Fruit fly (Drosophila melanogaster) whole organism, embryonic: ENCODE measurements around the gene CG14965.

Experiments
- Abd-B ChIP-seq: fragments of 200-800 bp; sonication (Bioruptor generic); optimal IDR thresholded peaks from 2 replicates; lab custom pipeline; 2018; ENCODE audit warnings: missing biosample characterization, mild to moderate bottlenecking, missing genetic modification characterization, moderate library complexity
- Bdp1 ChIP-seq: fragments of 200-800 bp; sonication (Bioruptor generic); optimal IDR thresholded peaks from 3 replicates; lab custom pipeline; 2016; ENCODE audit warnings: missing biosample characterization, missing genetic modification characterization
- CG1024 ChIP-seq: fragments of 200-800 bp; sonication (Bioruptor generic); IDR thresholded peaks from 2 replicates; pipeline ENCODE4 v1.3.6; 2022; ENCODE audit warnings: missing biosample characterization, missing genetic modification characterization
- CG15011 ChIP-seq: fragments of 200-800 bp; sonication (Bioruptor generic); optimal IDR thresholded peaks from 3 replicates; lab custom pipeline; 2018; ENCODE audit warnings: missing biosample characterization, mild to moderate bottlenecking, missing genetic modification characterization
- CG15073 ChIP-seq: fragments of 200-800 bp; sonication (Bioruptor generic); optimal IDR thresholded peaks from 2 replicates; lab custom pipeline; 2016; ENCODE audit warnings: missing biosample characterization, missing genetic modification characterization
- CG17829 ChIP-seq: fragments of 200-800 bp; optimal IDR thresholded peaks from 2 replicates; lab custom pipeline; 2019; ENCODE audit warnings: missing biosample characterization, mild to moderate bottlenecking, missing genetic modification characterization, moderate library complexity
- CG2116 ChIP-seq: fragments of 200-800 bp; sonication (Bioruptor generic); optimal IDR thresholded peaks from 3 replicates; lab custom pipeline; 2018; ENCODE audit warnings: missing biosample characterization, mild to moderate bottlenecking, missing genetic modification characterization
- CG2202 ChIP-seq: fragments of 200-800 bp; sonication (Bioruptor generic); optimal IDR thresholded peaks from 2 replicates; lab custom pipeline; 2018; ENCODE audit warnings: missing biosample characterization, mild to moderate bottlenecking, missing genetic modification characterization
- CG32772 ChIP-seq: fragments of 200-800 bp; sonication (Bioruptor generic); IDR thresholded peaks from 2 replicates; pipeline ENCODE4 v1.3.6; 2022; ENCODE audit warnings: missing biosample characterization, missing genetic modification characterization
- CG42726 ChIP-seq: fragments of 200-800 bp; sonication (Bioruptor generic); IDR thresholded peaks from 2 replicates; pipeline ENCODE4 v1.3.6; 2022; ENCODE audit warnings: missing biosample characterization, missing genetic modification characterization; ENCODE audit not compliant: partially characterized antibody
- CG4360 ChIP-seq: fragments of 200-800 bp; sonication (Bioruptor generic); IDR thresholded peaks from 2 replicates; pipeline ENCODE4 v1.3.6; 2022; ENCODE audit warnings: missing biosample characterization, missing genetic modification characterization
- CG4404 ChIP-seq: fragments of 200-800 bp; sonication (Bioruptor generic); IDR thresholded peaks from 2 replicates; pipeline ENCODE4 v1.3.6; 2022; ENCODE audit warnings: missing biosample characterization, missing genetic modification characterization
- CG4617 ChIP-seq: fragments of 200-800 bp; sonication (Bioruptor generic); optimal IDR thresholded peaks from 3 replicates; lab custom pipeline; 2016; ENCODE audit warnings: missing biosample characterization, missing genetic modification characterization, borderline replicate concordance
- CG7745 ChIP-seq: fragments of 200-800 bp; sonication (Bioruptor generic); optimal IDR thresholded peaks from 2 replicates; lab custom pipeline; 2018; ENCODE audit warnings: missing biosample characterization, mild to moderate bottlenecking, missing genetic modification characterization, moderate library complexity
- CHES-1-like ChIP-seq: fragments of 200-800 bp; sonication (Bioruptor generic); optimal IDR thresholded peaks from 2 replicates; lab custom pipeline; 2016; ENCODE audit warnings: missing biosample characterization, missing genetic modification characterization
- D19A ChIP-seq: fragments of 200-800 bp; optimal IDR thresholded peaks from 3 replicates; lab custom pipeline; 2019; ENCODE audit warnings: missing biosample characterization, mild to moderate bottlenecking, missing genetic modification characterization, moderate library complexity
- ERR ChIP-seq: fragments of 200-800 bp; sonication (Bioruptor generic); optimal IDR thresholded peaks from 2 replicates; lab custom pipeline; 2016; ENCODE audit warnings: missing biosample characterization, missing genetic modification characterization
- Eip74EF ChIP-seq, 2 experiments: fragments of 200-800 bp in 1 of 2; fragments of >200 bp in 1 of 2; sonication (Bioruptor generic) in 1 of 2; optimal IDR thresholded peaks; 2 replicates each; lab custom pipeline; 2017 to 2019; ENCODE audit warnings: missing biosample characterization in 2 of 2, missing genetic modification characterization in 2 of 2, mild to moderate bottlenecking in 1 of 2, moderate library complexity in 1 of 2
- HLHmδ ChIP-seq: fragments of 200-800 bp; sonication (Bioruptor generic); optimal IDR thresholded peaks from 2 replicates; lab custom pipeline; 2018; ENCODE audit warnings: missing biosample characterization, mild to moderate bottlenecking, missing genetic modification characterization, moderate library complexity
- Hand ChIP-seq: fragments of 200-800 bp; sonication (Bioruptor generic); optimal IDR thresholded peaks from 2 replicates; lab custom pipeline; 2017; ENCODE audit warnings: mild to moderate bottlenecking, missing biosample characterization, missing genetic modification reagents, missing genetic modification characterization
- Hr39 ChIP-seq: fragments of >200 bp; optimal IDR thresholded peaks from 2 replicates; lab custom pipeline; 2017
- Hr51 ChIP-seq, 2 experiments: fragments of 200-800 bp; sonication (Bioruptor generic); optimal IDR thresholded peaks; 2 replicates in 1 of 2; 3 replicates in 1 of 2; lab custom pipeline; 2016 to 2018; ENCODE audit warnings: missing biosample characterization in 2 of 2, missing genetic modification characterization in 2 of 2, mild to moderate bottlenecking in 1 of 2, moderate library complexity in 1 of 2
- Sox102F ChIP-seq: fragments of 200-800 bp; sonication (Bioruptor generic); optimal IDR thresholded peaks from 2 replicates; lab custom pipeline; 2018; ENCODE audit warnings: missing biosample characterization, mild to moderate bottlenecking, missing genetic modification characterization, moderate library complexity
- Trl ChIP-seq, 3 experiments: fragments of >200 bp in 2 of 3; fragments of 200-800 bp in 1 of 3; sonication (Bioruptor generic) in 1 of 3; optimal IDR thresholded peaks; 2 replicates in 1 of 3; 3 replicates in 2 of 3; lab custom pipeline; 2016 to 2017; ENCODE audit warnings: missing biosample characterization in 1 of 3, missing genetic modification characterization in 1 of 3
- Vsx1 ChIP-seq: fragments of 200-800 bp; sonication (Bioruptor generic); optimal IDR thresholded peaks from 2 replicates; lab custom pipeline; 2017; ENCODE audit warnings: missing biosample characterization, mild to moderate bottlenecking, missing genetic modification characterization, missing genetic modification reagents
- Xbp1 ChIP-seq: fragments of 200-800 bp; sonication (Bioruptor generic); optimal IDR thresholded peaks from 3 replicates; lab custom pipeline; 2016; ENCODE audit warnings: missing biosample characterization, mild to moderate bottlenecking, missing genetic modification characterization
- abd-A ChIP-seq: fragments of 200-800 bp; sonication (Bioruptor generic); optimal IDR thresholded peaks from 3 replicates; lab custom pipeline; 2019; ENCODE audit warnings: missing biosample characterization, mild to moderate bottlenecking, missing genetic modification characterization, moderate library complexity
- bsh ChIP-seq, 2 experiments: fragments of 200-800 bp; sonication (Bioruptor generic); optimal IDR thresholded peaks; 2 replicates each; lab custom pipeline; 2017 to 2018; ENCODE audit warnings: mild to moderate bottlenecking in 2 of 2, missing biosample characterization in 2 of 2, missing genetic modification characterization in 2 of 2, moderate library complexity in 1 of 2
- caup ChIP-seq: fragments of 200-800 bp; sonication (Bioruptor generic); optimal IDR thresholded peaks from 3 replicates; lab custom pipeline; 2017; ENCODE audit warnings: missing biosample characterization, mild to moderate bottlenecking, missing genetic modification characterization, moderate library complexity; ENCODE audit not compliant: severe bottlenecking
- chm ChIP-seq: fragments of 200-800 bp; sonication (Bioruptor generic); IDR thresholded peaks from 2 replicates; pipeline ENCODE4 v1.3.6; 2022; ENCODE audit warnings: missing biosample characterization, missing genetic modification characterization
- dmrt11E ChIP-seq: fragments of 200-800 bp; sonication (Bioruptor generic); optimal IDR thresholded peaks from 3 replicates; lab custom pipeline; 2018; ENCODE audit warnings: missing biosample characterization, mild to moderate bottlenecking, missing genetic modification characterization, moderate library complexity
- dysf ChIP-seq: fragments of 200-800 bp; sonication (Bioruptor generic); IDR thresholded peaks from 3 replicates; pipeline ENCODE4 v1.3.6; 2022; ENCODE audit warnings: missing biosample characterization, missing genetic modification characterization
- eyg ChIP-seq: fragments of 200-800 bp; sonication (Bioruptor generic); optimal IDR thresholded peaks from 3 replicates; lab custom pipeline; 2016; ENCODE audit warnings: missing biosample characterization, missing genetic modification characterization
- fd102C ChIP-seq: fragments of 200-800 bp; sonication (Bioruptor generic); optimal IDR thresholded peaks from 2 replicates; lab custom pipeline; 2018; ENCODE audit warnings: missing biosample characterization, mild to moderate bottlenecking, missing genetic modification characterization, moderate library complexity
- gcm ChIP-seq: fragments of 200-800 bp; sonication (Bioruptor generic); optimal IDR thresholded peaks from 2 replicates; lab custom pipeline; 2019; ENCODE audit warnings: missing biosample characterization, mild to moderate bottlenecking, missing genetic modification characterization, moderate library complexity
- hb ChIP-seq: fragments of 200-800 bp; sonication (Bioruptor generic); IDR thresholded peaks from 3 replicates; pipeline ENCODE4 v1.3.6; 2022; ENCODE audit warnings: missing biosample characterization, missing genetic modification characterization; ENCODE audit not compliant: partially characterized antibody
- ind ChIP-seq: fragments of 200-800 bp; sonication (Bioruptor generic); optimal IDR thresholded peaks from 3 replicates; lab custom pipeline; 2016; ENCODE audit warnings: missing biosample characterization, missing genetic modification characterization
- jumu ChIP-seq: fragments of 200-800 bp; sonication (Bioruptor generic); optimal IDR thresholded peaks from 3 replicates; lab custom pipeline; 2016; ENCODE audit warnings: missing biosample characterization, missing genetic modification characterization
- mirr ChIP-seq: fragments of 200-800 bp; sonication (Bioruptor generic); optimal IDR thresholded peaks from 3 replicates; lab custom pipeline; 2018; ENCODE audit warnings: missing biosample characterization, mild to moderate bottlenecking, missing genetic modification characterization
- otp ChIP-seq: fragments of 200-800 bp; sonication (Bioruptor generic); IDR thresholded peaks from 3 replicates; pipeline ENCODE4, ENCODE4 v1.3.6; 2022; ENCODE audit warnings: missing biosample characterization, missing genetic modification characterization
- row ChIP-seq: fragments of 200-800 bp; sonication (Bioruptor generic); IDR thresholded peaks from 3 replicates; pipeline ENCODE4 v1.3.6; 2022; ENCODE audit warnings: missing biosample characterization, missing genetic modification characterization
- run ChIP-seq: fragments of 200-800 bp; sonication (Bioruptor generic); optimal IDR thresholded peaks from 3 replicates; lab custom pipeline; 2018; ENCODE audit warnings: missing biosample characterization, mild to moderate bottlenecking, missing genetic modification characterization
- schlank ChIP-seq: fragments of 200-800 bp; sonication (Bioruptor generic); optimal IDR thresholded peaks from 2 replicates; lab custom pipeline; 2018; ENCODE audit warnings: missing biosample characterization, mild to moderate bottlenecking, missing genetic modification characterization
- sd ChIP-seq: fragments of 200-800 bp; sonication (Bioruptor generic); optimal IDR thresholded peaks from 3 replicates; lab custom pipeline; 2018; ENCODE audit warnings: missing biosample characterization, mild to moderate bottlenecking, missing genetic modification characterization, moderate library complexity
- tna ChIP-seq: fragments of 200-800 bp; sonication (Bioruptor generic); IDR thresholded peaks from 2 replicates; pipeline ENCODE4 v1.3.6; 2022; ENCODE audit warnings: missing biosample characterization, missing genetic modification characterization; ENCODE audit not compliant: partially characterized antibody
- trh ChIP-seq: fragments of 200-800 bp; sonication (Bioruptor generic); optimal IDR thresholded peaks from 2 replicates; lab custom pipeline; 2016; ENCODE audit warnings: missing biosample characterization, missing genetic modification characterization
- tup ChIP-seq: fragments of 200-800 bp; sonication (Bioruptor generic); optimal IDR thresholded peaks from 2 replicates; lab custom pipeline; 2016; ENCODE audit warnings: missing biosample characterization, mild to moderate bottlenecking, missing genetic modification characterization, moderate library complexity
- wek ChIP-seq: fragments of 200-800 bp; sonication (Bioruptor generic); optimal IDR thresholded peaks from 3 replicates; lab custom pipeline; 2018; ENCODE audit warnings: missing biosample characterization, mild to moderate bottlenecking, missing genetic modification characterization, moderate library complexity
- zfh1 ChIP-seq: fragments of 200-800 bp; sonication (Bioruptor generic); IDR thresholded peaks from 3 replicates; pipeline ENCODE4 v1.3.6; 2022; ENCODE audit warnings: missing biosample characterization, missing genetic modification characterization

CG14965 gene

dm6 chr3L:3192912-3193311 is 621 bp upstream of the CG14965 start, which contains the start of gene Hsp83 (continued):
- TF ChIP-seq CG4360, result peak; percentile 74
- TF ChIP-seq Xbp1 (GFP tag; lab: Kevin White, UChicago), result peak; percentile 87
- TF ChIP-seq fd102C (GFP tag; lab: Kevin White, UChicago), result peak; percentile 86
- TF ChIP-seq dysf (GFP tag; lab: Robert Waterston, UW), result peak; percentile 89
- TF ChIP-seq HLHmδ (GFP tag; lab: Kevin White, UChicago), result peak; percentile 100
- TF ChIP-seq eyg (GFP tag; lab: Kevin White, UChicago), result peak; percentile 97
- TF ChIP-seq CG42726 (GFP tag; lab: Robert Waterston, UW), result peak; percentile 38; the same call in 1 of the 2 replicates
- TF ChIP-seq bsh (GFP tag; optimal IDR thresholded peaks at IDR 0.05; lab: Kevin White, UChicago), result peak; percentile 90 to 91
- peak; percentile 84 for TF ChIP-seq ind (GFP tag; lab: Kevin White, UChicago)
- no peak for TF ChIP-seq CG15073 (GFP tag; lab: Kevin White, UChicago)
- TF ChIP-seq CG7745, result peak; percentile 80
- peak; percentile 95 for TF ChIP-seq CG15011 (GFP tag; lab: Kevin White, UChicago)
- no peak for TF ChIP-seq sd (tag; lab: Kevin White, UChicago)
- TF ChIP-seq Hr51 (GFP tag; optimal IDR thresholded peaks at IDR 0.05; lab: Kevin White, UChicago), result peak; percentile 90 to 96
- peak; percentile 75 for TF ChIP-seq trh (GFP tag; lab: Kevin White, UChicago)
- peak; percentile 84 for TF ChIP-seq CG32772 (GFP tag; lab: Robert Waterston, UW)
- peak; percentile 26; the same call in 1 of the 2 replicates for TF ChIP-seq CG4404 (GFP tag; lab: Robert Waterston, UW)
- peak; percentile 10; the same call in 1 of the 3 replicates for TF ChIP-seq row (GFP tag; lab: Robert Waterston, UW)
- TF ChIP-seq wek, result peak; percentile 97
- peak; percentile 100 for TF ChIP-seq mirr (GFP tag; lab: Kevin White, UChicago)
- TF ChIP-seq Hr39 (lab: Kevin White, UChicago), result no peak
- TF ChIP-seq CHES-1-like (GFP tag; lab: Kevin White, UChicago), result peak; percentile 96
- TF ChIP-seq tna (GFP tag; lab: Robert Waterston, UW), result no peak
- peak; percentile 89 for TF ChIP-seq CG2116 (GFP tag; lab: Kevin White, UChicago)
- TF ChIP-seq dmrt11E (tag; lab: Kevin White, UChicago), result peak; percentile 81
- TF ChIP-seq caup, result peak; percentile 100
- no peak for TF ChIP-seq Sox102F (GFP tag; lab: Kevin White, UChicago)
- TF ChIP-seq Vsx1 (GFP tag; lab: Kevin White, UChicago), result peak; percentile 97
- TF ChIP-seq Trl (optimal IDR thresholded peaks at IDR 0.05; lab: Kevin White, UChicago), result no peak
- TF ChIP-seq Trl (GFP tag; optimal IDR thresholded peaks at IDR 0.05; lab: Kevin White, UChicago), result peak; percentile 97
- peak; percentile 99 for TF ChIP-seq schlank (tag; lab: Kevin White, UChicago)
- no peak for TF ChIP-seq hb (GFP tag; lab: Robert Waterston, UW)
- TF ChIP-seq Eip74EF (GFP tag; optimal IDR thresholded peaks at IDR 0.05; lab: Kevin White, UChicago), result peak in 1 of 2 experiments; percentile 88
- TF ChIP-seq Bdp1 (GFP tag; lab: Kevin White, UChicago), result peak; percentile 89
- TF ChIP-seq CG4617 (GFP tag; lab: Kevin White, UChicago), result peak; percentile 58
- TF ChIP-seq jumu, result peak; percentile 88
- TF ChIP-seq CG17829, result peak; percentile 90
- TF ChIP-seq Abd-B (GFP tag; lab: Kevin White, UChicago), result no peak
- no peak for TF ChIP-seq abd-A (tag; lab: Kevin White, UChicago)
- TF ChIP-seq Hand (GFP tag; lab: Kevin White, UChicago), result peak; percentile 99
- TF ChIP-seq ERR (GFP tag; lab: Kevin White, UChicago), result peak; percentile 84
- TF ChIP-seq chm, result peak; percentile 99
- TF ChIP-seq otp (GFP tag; lab: Robert Waterston, UW), result peak; percentile 98
- peak; percentile 94 for TF ChIP-seq CG2202
- peak; percentile 91 for TF ChIP-seq run (tag; lab: Kevin White, UChicago)
- TF ChIP-seq zfh1 (GFP tag; lab: Robert Waterston, UW), result peak; percentile 97
- TF ChIP-seq tup (GFP tag; lab: Kevin White, UChicago), result peak; percentile 84
- peak; percentile 92 for TF ChIP-seq CG1024
- peak; percentile 98 for TF ChIP-seq gcm (GFP tag; lab: Kevin White, UChicago)
- TF ChIP-seq D19A (tag; lab: Kevin White, UChicago), result peak; percentile 69
